Worm (Caenorhabditis elegans) whole organism, L1 larva: ENCODE results near the gene T07F10.5.
"Not testable (repeated sequence)": the region's sequence is repeated elsewhere in the genome, so short reads cannot be mapped to it uniquely, and the experiment has no call there.

ENCODE experiments used
- C04F5.9 ChIP-seq: sonication (generic microtip); optimal IDR thresholded peaks from 2 replicates; lab custom pipeline; 2016; ENCODE audit warnings: missing genetic modification characterization, missing compliant biosample characterization
- C34B4.2 ChIP-seq: sonication (generic microtip); optimal IDR thresholded peaks from 2 replicates; lab custom pipeline; 2017; ENCODE audit warnings: mild to moderate bottlenecking, missing genetic modification characterization, missing compliant biosample characterization
- Y116A8C.19 ChIP-seq: sonication (generic microtip); optimal IDR thresholded peaks from 2 replicates; lab custom pipeline; 2016; ENCODE audit warnings: missing compliant biosample characterization, missing genetic modification characterization, borderline replicate concordance
- aly-2 ChIP-seq: fragments of 150-350 bp; optimal IDR thresholded peaks from 2 replicates; lab custom pipeline; 2014; ENCODE audit warnings: missing biosample characterization, missing genetic modification characterization
- blmp-1 ChIP-seq: fragments of 150-350 bp; optimal IDR thresholded peaks from 2 replicates; lab custom pipeline; 2014; ENCODE audit warnings: missing biosample characterization, missing genetic modification characterization
- ceh-63 ChIP-seq: fragments of 200-800 bp; sonication (Bioruptor generic); optimal IDR thresholded peaks from 2 replicates; lab custom pipeline; 2018; ENCODE audit warnings: mild to moderate bottlenecking, missing genetic modification characterization, missing compliant biosample characterization
- ceh-82 ChIP-seq, 3 experiments: fragments of 150-350 bp in 1 of 3; sonication (generic microtip) in 2 of 3; optimal IDR thresholded peaks; 2 replicates each; lab custom pipeline; 2014 to 2017; ENCODE audit warnings: missing biosample characterization in 3 of 3, missing genetic modification characterization in 3 of 3
- ceh-88 ChIP-seq: fragments of 200-800 bp; sonication (Bioruptor generic); IDR thresholded peaks from 2 replicates; pipeline ENCODE4 v1.3.6; 2022; ENCODE audit warnings: missing genetic modification characterization, missing compliant biosample characterization
- ceh-90 ChIP-seq: sonication (generic microtip); optimal IDR thresholded peaks from 2 replicates; lab custom pipeline; 2016; ENCODE audit warnings: missing genetic modification characterization, missing compliant biosample characterization
- dpl-1 ChIP-seq, 3 experiments: fragments of 150-350 bp in 2 of 3; sonication (generic microtip) in 1 of 3; optimal IDR thresholded peaks; 2 replicates each; lab custom pipeline; 2014 to 2017; ENCODE audit warnings: missing biosample characterization in 3 of 3, missing genetic modification characterization in 3 of 3, missing genetic modification reagents in 3 of 3
- dsc-1 ChIP-seq: sonication (generic microtip); optimal IDR thresholded peaks from 2 replicates; lab custom pipeline; 2016; ENCODE audit warnings: mild to moderate bottlenecking, missing genetic modification characterization, missing compliant biosample characterization
- efl-1 ChIP-seq, 4 experiments: fragments of 150-350 bp; optimal IDR thresholded peaks in 3 of 4; peaks in 1 of 4; 1 replicate in 1 of 4; 2 replicates in 3 of 4; lab custom pipeline; 2014; ENCODE audit warnings: missing biosample characterization in 2 of 4, missing genetic modification characterization in 2 of 4, missing genetic modification reagents in 2 of 4
- egl-13 ChIP-seq: sonication (generic microtip); optimal IDR thresholded peaks from 2 replicates; lab custom pipeline; 2016; ENCODE audit warnings: missing genotype, missing genetic modification reagents, missing genetic modification characterization, missing compliant biosample characterization
- egl-27 ChIP-seq, 2 experiments: fragments of 150-350 bp in 1 of 2; sonication (generic microtip); optimal IDR thresholded peaks; 3 replicates each; lab custom pipeline; 2017 to 2018; ENCODE audit warnings: missing biosample characterization in 2 of 2, missing genetic modification characterization in 2 of 2, missing genetic modification reagents in 2 of 2
- fkh-10 ChIP-seq: sonication (generic microtip); optimal IDR thresholded peaks from 2 replicates; lab custom pipeline; 2017; ENCODE audit warnings: missing biosample characterization, missing genetic modification reagents, missing genetic modification characterization
- fkh-8 ChIP-seq: sonication (generic microtip); optimal IDR thresholded peaks from 2 replicates; lab custom pipeline; 2016; ENCODE audit warnings: mild to moderate bottlenecking, missing genetic modification characterization, missing compliant biosample characterization
- fos-1 ChIP-seq: fragments of 150-350 bp; optimal IDR thresholded peaks from 2 replicates; lab custom pipeline; 2014; ENCODE audit warnings: missing biosample characterization, missing genetic modification characterization
- hlh-17 ChIP-seq: fragments of 200-800 bp; sonication (Bioruptor generic); optimal IDR thresholded peaks from 2 replicates; lab custom pipeline; 2018; ENCODE audit warnings: missing genetic modification characterization, mild to moderate bottlenecking, missing compliant biosample characterization, moderate library complexity, borderline replicate concordance
- hlh-4 ChIP-seq: sonication (generic microtip); optimal IDR thresholded peaks from 2 replicates; lab custom pipeline; 2016; ENCODE audit warnings: mild to moderate bottlenecking, missing genetic modification characterization, missing compliant biosample characterization
- jun-1 ChIP-seq: fragments of 150-350 bp; optimal IDR thresholded peaks from 2 replicates; lab custom pipeline; 2014; ENCODE audit warnings: missing biosample characterization, missing genetic modification reagents, missing genetic modification characterization
- lin-13 ChIP-seq: fragments of 150-350 bp; optimal IDR thresholded peaks from 2 replicates; lab custom pipeline; 2014; ENCODE audit warnings: missing biosample characterization, missing genetic modification reagents, missing genetic modification characterization
- lin-14 ChIP-seq: fragments of 200-800 bp; sonication (Bioruptor generic); optimal IDR thresholded peaks from 2 replicates; lab custom pipeline; 2018; ENCODE audit warnings: mild to moderate bottlenecking, missing genetic modification characterization, moderate library complexity, missing compliant biosample characterization
- lin-15B ChIP-seq: fragments of 150-350 bp; sonication (generic microtip); optimal IDR thresholded peaks from 3 replicates; lab custom pipeline; 2014; ENCODE audit warnings: missing biosample characterization, missing genetic modification characterization
- lin-35 ChIP-seq, 2 experiments: fragments of 150-350 bp; optimal IDR thresholded peaks; 2 replicates each; lab custom pipeline; 2014; ENCODE audit warnings: missing biosample characterization in 2 of 2, missing genetic modification characterization in 2 of 2, missing genetic modification reagents in 2 of 2
- lin-39 ChIP-seq: fragments of 150-350 bp; optimal IDR thresholded peaks from 2 replicates; lab custom pipeline; 2014; ENCODE audit warnings: missing biosample characterization, missing genetic modification reagents, missing genetic modification characterization
- lir-3 ChIP-seq: sonication (generic microtip); optimal IDR thresholded peaks from 2 replicates; lab custom pipeline; 2016; ENCODE audit warnings: mild to moderate bottlenecking, missing genetic modification characterization, moderate library complexity, missing compliant biosample characterization; ENCODE audit not compliant: poor library complexity
- nhr-11 ChIP-seq: fragments of 150-350 bp; optimal IDR thresholded peaks from 2 replicates; lab custom pipeline; 2014; ENCODE audit warnings: missing biosample characterization, missing genetic modification characterization
- nhr-237 ChIP-seq: fragments of 150-350 bp; optimal IDR thresholded peaks from 2 replicates; lab custom pipeline; 2014; ENCODE audit warnings: missing biosample characterization, missing genetic modification characterization
- nhr-28 ChIP-seq: fragments of 150-350 bp; optimal IDR thresholded peaks from 2 replicates; lab custom pipeline; 2014; ENCODE audit warnings: missing biosample characterization, missing genetic modification characterization
- nhr-47 ChIP-seq: sonication (generic microtip); optimal IDR thresholded peaks from 2 replicates; lab custom pipeline; 2016; ENCODE audit warnings: mild to moderate bottlenecking, missing genetic modification characterization, moderate library complexity, missing compliant biosample characterization
- nhr-71 ChIP-seq: sonication (generic microtip); optimal IDR thresholded peaks from 2 replicates; lab custom pipeline; 2016; ENCODE audit warnings: mild to moderate bottlenecking, missing genetic modification characterization, moderate library complexity, missing compliant biosample characterization
- nhr-77 ChIP-seq: fragments of 150-350 bp; optimal IDR thresholded peaks from 2 replicates; lab custom pipeline; 2014; ENCODE audit warnings: missing biosample characterization, missing genetic modification characterization
- nhr-84 ChIP-seq: sonication (generic microtip); optimal IDR thresholded peaks from 2 replicates; lab custom pipeline; 2017; ENCODE audit warnings: missing biosample characterization, missing genetic modification characterization
- nhr-85 ChIP-seq: sonication (generic microtip); peaks from one replicate; lab custom pipeline; 2016; ENCODE audit warnings: missing genetic modification characterization, inconsistent platforms, missing compliant biosample characterization
- nhr-90 ChIP-seq: sonication (generic microtip); optimal IDR thresholded peaks from 2 replicates; lab custom pipeline; 2016; ENCODE audit warnings: mild to moderate bottlenecking, missing genetic modification characterization, missing compliant biosample characterization; ENCODE audit not compliant: poor library complexity
- pax-3 ChIP-seq: fragments of 200-800 bp; sonication (Bioruptor generic); optimal IDR thresholded peaks from 2 replicates; lab custom pipeline; 2018; ENCODE audit warnings: mild to moderate bottlenecking, missing genetic modification characterization, moderate library complexity, missing compliant biosample characterization
- skn-1 ChIP-seq: fragments of 150-350 bp; optimal IDR thresholded peaks from 2 replicates; lab custom pipeline; 2014; ENCODE audit warnings: missing biosample characterization, missing genetic modification characterization
- snpc-4 ChIP-seq: fragments of 150-350 bp; optimal IDR thresholded peaks from 2 replicates; lab custom pipeline; 2014; ENCODE audit warnings: missing biosample characterization, missing genetic modification characterization
- snu-23 ChIP-seq: sonication (generic microtip); optimal IDR thresholded peaks from 2 replicates; lab custom pipeline; 2016; ENCODE audit warnings: missing genetic modification characterization, missing compliant biosample characterization
- sox-4 ChIP-seq: sonication (generic microtip); optimal IDR thresholded peaks from 2 replicates; lab custom pipeline; 2016; ENCODE audit warnings: missing genetic modification characterization, missing compliant biosample characterization
- swsn-7 ChIP-seq: sonication (generic microtip); optimal IDR thresholded peaks from 2 replicates; lab custom pipeline; 2016; ENCODE audit warnings: missing genetic modification characterization, missing compliant biosample characterization
- tbx-2 ChIP-seq: sonication (generic microtip); optimal IDR thresholded peaks from 2 replicates; lab custom pipeline; 2016; ENCODE audit warnings: missing genetic modification characterization, missing compliant biosample characterization
- unc-30 ChIP-seq: sonication (generic microtip); optimal IDR thresholded peaks from 2 replicates; lab custom pipeline; 2017; ENCODE audit warnings: missing biosample characterization, missing genetic modification characterization
- unc-62 ChIP-seq: fragments of 150-350 bp; optimal IDR thresholded peaks from 2 replicates; lab custom pipeline; 2014; ENCODE audit warnings: missing biosample characterization, missing genetic modification reagents, missing genetic modification characterization
- unc-86 ChIP-seq: sonication (generic microtip); optimal IDR thresholded peaks from 2 replicates; lab custom pipeline; 2016; ENCODE audit warnings: missing genetic modification characterization, missing compliant biosample characterization
- xbp-1 ChIP-seq: sonication (generic microtip); optimal IDR thresholded peaks from 2 replicates; lab custom pipeline; 2016; ENCODE audit warnings: missing genetic modification characterization, missing compliant biosample characterization

Gene T07F10.5

ce11 chrV:12865615-12866014 is at the start of gene T07F10.5:
T07F10.5 (plus strand) TSS chrV:12865915.
- TF ChIP-seq nhr-84; ceh-90; snpc-4 (tag; lab: Kevin White, UChicago): not testable (repeated sequence)

- TF ChIP-seq swsn-7 (no peak), blmp-1 (peak; percentile 27), nhr-84 (no peak)
These were observed 49.0 kb upstream of the T07F10.5 start for ce11 chrV:12816672-12817071.

ce11 chrV:12818486-12818885 is 47.2 kb upstream of the T07F10.5 start:
- TF ChIP-seq C04F5.9 (tag; lab: Kevin White, UChicago) (no peak), nhr-237 (no peak), C34B4.2 (tag; lab: Kevin White, UChicago) (no peak), ceh-88 (GFP tag; lab: Robert Waterston, UW) (no peak), unc-62 (GFP tag; lab: Kevin White, UChicago) (no peak), xbp-1 (tag; lab: Kevin White, UChicago) (no peak), ceh-63 (GFP tag; lab: Kevin White, UChicago) (no peak), nhr-84 (no peak), nhr-77 (no peak), hlh-17 (no peak)

- TF ChIP-seq nhr-71 (tag; lab: Kevin White, UChicago) = peak; percentile 56
- TF ChIP-seq lir-3 (tag; lab: Kevin White, UChicago) = peak; percentile 53
- TF ChIP-seq unc-62 (GFP tag; lab: Kevin White, UChicago) = no peak
- TF ChIP-seq nhr-28 = no peak
- peak; percentile 5 for TF ChIP-seq egl-13
- no peak for TF ChIP-seq unc-30 (tag; lab: Kevin White, UChicago)
- no peak for TF ChIP-seq lin-35 (GFP tag; optimal IDR thresholded peaks at IDR 0.05; lab: Kevin White, UChicago)
- TF ChIP-seq Y116A8C.19 (tag; lab: Kevin White, UChicago) = no peak
- no peak for TF ChIP-seq C04F5.9 (tag; lab: Kevin White, UChicago)
- no peak for TF ChIP-seq fos-1 (tag; lab: Kevin White, UChicago)
- TF ChIP-seq hlh-4 (tag; lab: Kevin White, UChicago) = no peak
- peak; percentile 51 for TF ChIP-seq nhr-47
- no peak for TF ChIP-seq ceh-90
- TF ChIP-seq snpc-4 (tag; lab: Kevin White, UChicago) = peak; percentile 25
- TF ChIP-seq C34B4.2 (tag; lab: Kevin White, UChicago) = no peak
- peak; percentile 42 for TF ChIP-seq fkh-10 (GFP tag; lab: Kevin White, UChicago)
- no peak for TF ChIP-seq efl-1 (optimal IDR thresholded peaks at IDR 0.05; lab: Kevin White, UChicago)
- peak in 1 of 2 experiments; percentile 64 for TF ChIP-seq efl-1 (GFP tag; optimal IDR thresholded peaks at IDR 0.05 in 1 of 2; lab: Kevin White, UChicago)
- peak; percentile 15 for TF ChIP-seq swsn-7
- TF ChIP-seq snu-23 (GFP tag; lab: Kevin White, UChicago) = peak; percentile 18
- TF ChIP-seq skn-1 (tag; lab: Kevin White, UChicago) = no peak
- peak; percentile 34 for TF ChIP-seq unc-86
- TF ChIP-seq xbp-1 (tag; lab: Kevin White, UChicago) = peak; percentile 21
- TF ChIP-seq lin-14 (GFP tag; lab: Kevin White, UChicago) = peak; percentile 81
- TF ChIP-seq aly-2 (tag; lab: Kevin White, UChicago) = no peak
- TF ChIP-seq pax-3 (tag; lab: Kevin White, UChicago) = peak; percentile 78
- no peak for TF ChIP-seq lin-39 (tag; lab: Kevin White, UChicago)
- TF ChIP-seq nhr-84 = no peak
- TF ChIP-seq tbx-2 (tag; lab: Kevin White, UChicago) = no peak
- TF ChIP-seq lin-13 (GFP tag; lab: Kevin White, UChicago) = no peak
- no peak for TF ChIP-seq egl-27 (tag; optimal IDR thresholded peaks at IDR 0.05; lab: Kevin White, UChicago)
- TF ChIP-seq dpl-1 (GFP tag; optimal IDR thresholded peaks at IDR 0.05; lab: Kevin White, UChicago) = peak in 1 of 3 experiments; percentile 17
- no peak for TF ChIP-seq nhr-11 (tag; lab: Kevin White, UChicago)
- no peak for TF ChIP-seq nhr-90 (tag; lab: Kevin White, UChicago)
- peak; percentile 8 for TF ChIP-seq dsc-1 (tag; lab: Kevin White, UChicago)
- peak; percentile 88 for TF ChIP-seq fkh-8
- no peak for TF ChIP-seq jun-1
- TF ChIP-seq ceh-82 (tag; optimal IDR thresholded peaks at IDR 0.05; lab: Kevin White, UChicago) = peak in 1 of 3 experiments; percentile 52
- TF ChIP-seq sox-4 (tag; lab: Kevin White, UChicago) = no peak
- TF ChIP-seq nhr-85 = no peak
- TF ChIP-seq lin-15B (tag; lab: Kevin White, UChicago) = no peak
These were observed 46.6 kb upstream of the T07F10.5 start for ce11 chrV:12819155-12819554.
